Worm (Caenorhabditis elegans): ENCODE measurements around the gene F21D5.3.

DNA sequence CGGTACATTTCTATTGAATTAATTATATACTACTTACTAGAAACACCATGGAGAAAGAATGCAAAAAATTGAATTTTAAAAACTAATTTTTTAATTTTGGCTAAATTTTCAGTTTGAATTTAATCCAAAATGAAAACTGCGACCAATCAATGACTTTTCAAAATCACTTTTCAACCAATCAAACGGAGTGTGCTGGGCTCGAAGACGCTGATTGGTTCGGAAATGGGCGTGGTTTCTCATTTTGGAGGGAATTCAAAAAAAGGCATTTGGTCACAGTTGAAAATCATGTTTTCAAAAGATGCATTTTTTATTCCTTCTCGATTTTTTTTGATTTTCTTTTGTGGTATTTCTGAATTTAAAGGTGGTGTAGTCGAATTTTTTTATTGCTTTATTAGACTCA, 18.4 kb downstream of the F21D5.3 start:
- TF ChIP-seq elt-3 (tag; optimal IDR thresholded peaks at IDR 0.05) = no peak
- TF ChIP-seq ceh-16 (tag; optimal IDR thresholded peaks at IDR 0.05) = no peak
- TF ChIP-seq daf-12 (tag; optimal IDR thresholded peaks at IDR 0.05) = no peak
- TF ChIP-seq egl-27 (tag; optimal IDR thresholded peaks at IDR 0.05) = no peak
- TF ChIP-seq pha-4 (tag; optimal IDR thresholded peaks at IDR 0.05) = no peak

Measured in whole organism, L3 larva.